Fruit fly (Drosophila melanogaster): ENCODE measurements around the gene CG46441.

dm6 chr3R:20484441-20484840, 17.4 kb downstream of the CG46441 start, which contains the start of gene Gfrl:
- TF ChIP-seq psq (optimal IDR thresholded peaks at IDR 0.05) (no peak), Sin3A (optimal IDR thresholded peaks at IDR 0.05) (no peak), ttk (optimal IDR thresholded peaks at IDR 0.05) (no peak), Myc (optimal IDR thresholded peaks at IDR 0.05) (no peak)

Data from Kc167 (cell line).